Worm (Caenorhabditis elegans) whole organism, L3 larva: ENCODE data around the gene F38B7.3.

Experiments
- R02D3.7 ChIP-seq: fragments of 150-350 bp; optimal IDR thresholded peaks from 2 replicates; lab custom pipeline; 2014; ENCODE audit warnings: missing biosample characterization, missing genetic modification characterization
- ZK546.5 ChIP-seq: sonication (generic microtip); optimal IDR thresholded peaks from 2 replicates; lab custom pipeline; 2017; ENCODE audit warnings: missing biosample characterization, missing genetic modification characterization
- ama-1 ChIP-seq: fragments of 150-350 bp; optimal IDR thresholded peaks from 2 replicates; lab custom pipeline; 2018
- ceh-28 ChIP-seq: fragments of 150-350 bp; optimal IDR thresholded peaks from 2 replicates; lab custom pipeline; 2014; ENCODE audit warnings: missing biosample characterization, missing genetic modification reagents, missing genetic modification characterization
- ceh-82 ChIP-seq: fragments of 150-350 bp; optimal IDR thresholded peaks from 2 replicates; lab custom pipeline; 2014; ENCODE audit warnings: missing biosample characterization, missing genetic modification characterization
- egl-27 ChIP-seq: sonication (generic microtip); optimal IDR thresholded peaks from 4 replicates; lab custom pipeline; 2017; ENCODE audit warnings: missing biosample characterization, missing genetic modification reagents, missing genetic modification characterization
- egl-5 ChIP-seq: fragments of 150-350 bp; optimal IDR thresholded peaks from 2 replicates; lab custom pipeline; 2017; ENCODE audit warnings: missing biosample characterization, missing genetic modification reagents, missing genetic modification characterization, inconsistent platforms
- elt-1 ChIP-seq: fragments of 150-350 bp; optimal IDR thresholded peaks from 2 replicates; lab custom pipeline; 2014; ENCODE audit warnings: missing biosample characterization, missing genetic modification characterization
- elt-2 ChIP-seq: sonication (generic microtip); optimal IDR thresholded peaks from 2 replicates; lab custom pipeline; 2016; ENCODE audit warnings: missing genetic modification reagents, mild to moderate bottlenecking, missing genetic modification characterization, missing compliant biosample characterization
- fkh-10 ChIP-seq: sonication (generic microtip); optimal IDR thresholded peaks from 2 replicates; lab custom pipeline; 2017; ENCODE audit warnings: missing biosample characterization, missing genetic modification reagents, missing genetic modification characterization
- jun-1 ChIP-seq: fragments of 150-350 bp; optimal IDR thresholded peaks from 2 replicates; lab custom pipeline; 2014; ENCODE audit warnings: missing biosample characterization, missing genetic modification reagents, missing genetic modification characterization
- lin-39 ChIP-seq: fragments of 150-350 bp; optimal IDR thresholded peaks from 2 replicates; lab custom pipeline; 2018; ENCODE audit warnings: missing biosample characterization, missing genetic modification reagents, missing genetic modification characterization
- lsy-12 ChIP-seq: sonication (generic microtip); optimal IDR thresholded peaks from 2 replicates; lab custom pipeline; 2016; ENCODE audit warnings: mild to moderate bottlenecking, missing genetic modification characterization, missing compliant biosample characterization
- mml-1 ChIP-seq: fragments of 150-350 bp; sonication (generic microtip); optimal IDR thresholded peaks from 3 replicates; lab custom pipeline; 2014; ENCODE audit warnings: missing biosample characterization, missing genetic modification characterization
- nfya-1 ChIP-seq: sonication (generic microtip); optimal IDR thresholded peaks from 2 replicates; lab custom pipeline; 2017; ENCODE audit warnings: missing genetic modification characterization, mild to moderate bottlenecking, missing compliant biosample characterization, antibody characterized with exemption, moderate library complexity; ENCODE audit not compliant: insufficient read depth
- nhr-237 ChIP-seq: fragments of 150-350 bp; optimal IDR thresholded peaks from 2 replicates; lab custom pipeline; 2014; ENCODE audit warnings: missing biosample characterization, missing genetic modification characterization
- nhr-25 ChIP-seq: sonication (generic microtip); optimal IDR thresholded peaks from 2 replicates; lab custom pipeline; 2017; ENCODE audit warnings: missing biosample characterization, missing genetic modification characterization
- nhr-28 ChIP-seq: fragments of 150-350 bp; optimal IDR thresholded peaks from 2 replicates; lab custom pipeline; 2014; ENCODE audit warnings: missing biosample characterization, missing genetic modification characterization
- nhr-43 ChIP-seq: sonication (generic microtip); optimal IDR thresholded peaks from 2 replicates; lab custom pipeline; 2016; ENCODE audit warnings: mild to moderate bottlenecking, missing genetic modification characterization, missing compliant biosample characterization; ENCODE audit not compliant: poor library complexity, severe bottlenecking
- nhr-67 ChIP-seq: fragments of 150-350 bp; optimal IDR thresholded peaks from 2 replicates; lab custom pipeline; 2014; ENCODE audit warnings: missing biosample characterization, missing genetic modification characterization
- nhr-76 ChIP-seq: fragments of 150-350 bp; sonication (generic microtip); optimal IDR thresholded peaks from 5 replicates; lab custom pipeline; 2014; ENCODE audit warnings: missing biosample characterization, missing genetic modification characterization
- pha-4 ChIP-seq: fragments of 150-350 bp; optimal IDR thresholded peaks from 2 replicates; lab custom pipeline; 2014; ENCODE audit warnings: missing biosample characterization, missing genetic modification reagents, missing genetic modification characterization
- pqm-1 ChIP-seq: fragments of 150-350 bp; optimal IDR thresholded peaks from 2 replicates; lab custom pipeline; 2017; ENCODE audit warnings: missing biosample characterization, missing genetic modification characterization, inconsistent platforms
- tbx-2 ChIP-seq: sonication (generic microtip); optimal IDR thresholded peaks from 2 replicates; lab custom pipeline; 2016; ENCODE audit warnings: mild to moderate bottlenecking, missing genetic modification characterization, missing compliant biosample characterization
- unc-39 ChIP-seq: sonication (generic microtip); optimal IDR thresholded peaks from 4 replicates; lab custom pipeline; 2017; ENCODE audit warnings: missing biosample characterization, missing genetic modification characterization
- unc-62 ChIP-seq: fragments of 150-350 bp; sonication (generic microtip); optimal IDR thresholded peaks from 4 replicates; lab custom pipeline; 2014; ENCODE audit warnings: missing biosample characterization, missing genetic modification reagents, missing genetic modification characterization
- zag-1 ChIP-seq: fragments of 150-350 bp; optimal IDR thresholded peaks from 2 replicates; lab custom pipeline; 2014; ENCODE audit warnings: missing biosample characterization, missing genetic modification characterization
- ztf-11 ChIP-seq: fragments of 150-350 bp; optimal IDR thresholded peaks from 2 replicates; lab custom pipeline; 2014; ENCODE audit warnings: missing biosample characterization, missing genetic modification characterization
- ztf-4 ChIP-seq: fragments of 150-350 bp; optimal IDR thresholded peaks from 2 replicates; lab custom pipeline; 2014; ENCODE audit warnings: missing biosample characterization, missing genetic modification characterization

F38B7.3 gene

ce11 chrV:11521448-11521847 is 27.5 kb upstream of the F38B7.3 start, which contains the start of gene pafo-1 (continued):
- no peak for TF ChIP-seq nhr-237 (tag; lab: Kevin White, UChicago)
- TF ChIP-seq nhr-43 (tag; lab: Kevin White, UChicago), result peak; percentile 89
- TF ChIP-seq pqm-1 (tag; lab: Kevin White, UChicago), result peak; percentile 23
- no peak for TF ChIP-seq ztf-4 (tag; lab: Kevin White, UChicago)
- TF ChIP-seq egl-27, result peak; percentile 26
- peak; percentile 86 for TF ChIP-seq jun-1 (tag; lab: Kevin White, UChicago)
- TF ChIP-seq R02D3.7 (tag; lab: Kevin White, UChicago), result peak; percentile 77
- TF ChIP-seq elt-1 (tag; lab: Kevin White, UChicago), result no peak
- TF ChIP-seq fkh-10 (GFP tag; lab: Kevin White, UChicago), result peak; percentile 30
- no peak for TF ChIP-seq ZK546.5 (tag; lab: Kevin White, UChicago)
- TF ChIP-seq lsy-12, result peak; percentile 79
- peak; percentile 66 for TF ChIP-seq nhr-25 (tag; lab: Kevin White, UChicago)
- no peak for TF ChIP-seq mml-1
- TF ChIP-seq pha-4 (tag; lab: Kevin White, UChicago), result peak; percentile 90
- TF ChIP-seq ceh-28 (tag; lab: Kevin White, UChicago), result peak; percentile 61
- no peak for TF ChIP-seq nhr-28
- TF ChIP-seq, all 47 proteins: peak for 22

- TF ChIP-seq nfya-1 (tag; lab: Kevin White, UChicago), result peak; percentile 61
- no peak for TF ChIP-seq elt-1 (tag; lab: Kevin White, UChicago)
- TF ChIP-seq nhr-76 (tag; lab: Kevin White, UChicago), result no peak
- peak; percentile 73 for TF ChIP-seq nhr-25 (tag; lab: Kevin White, UChicago)
Measured at ce11 chrV:11525338-11525737, 23.6 kb upstream of the F38B7.3 start.

ce11 chrV:11526927-11527491 is 21.9 kb upstream of the F38B7.3 start:
- TF ChIP-seq nhr-25 (tag; lab: Kevin White, UChicago), result peak; percentile 65
- no peak for TF ChIP-seq nfya-1 (tag; lab: Kevin White, UChicago)

ce11 chrV:11527531-11527930 is 21.4 kb upstream of the F38B7.3 start, which contains the start of gene ccch-1:
ccch-1 (plus strand) TSS chrV:11527831.
- TF ChIP-seq nhr-237 (tag; lab: Kevin White, UChicago) (no peak), nhr-67 (no peak), lsy-12 (no peak), egl-5 (no peak), elt-2 (tag; lab: Kevin White, UChicago) (no peak), egl-27 (no peak), elt-1 (tag; lab: Kevin White, UChicago) (no peak), tbx-2 (tag; lab: Kevin White, UChicago) (no peak), lin-39 (tag; lab: Kevin White, UChicago) (no peak), unc-39 (tag; lab: Kevin White, UChicago) (no peak), ceh-82 (tag; lab: Kevin White, UChicago) (no peak), nfya-1 (tag; lab: Kevin White, UChicago) (no peak), ama-1 (no peak), zag-1 (tag; lab: Kevin White, UChicago) (no peak), nhr-28 (no peak), ztf-11 (tag; lab: Kevin White, UChicago) (no peak)

ce11 chrV:11528633-11529327 is 20.1 kb upstream of the F38B7.3 start:
- TF ChIP-seq nhr-43 (tag; lab: Kevin White, UChicago), result no peak
- TF ChIP-seq nhr-25 (tag; lab: Kevin White, UChicago), result peak; percentile 0
- TF ChIP-seq, all 47 proteins: peak for 1

- TF ChIP-seq unc-62 (no peak), pha-4 (tag; lab: Kevin White, UChicago) (peak; percentile 99)
Measured at ce11 chrV:11529541-11529940, 19.4 kb upstream of the F38B7.3 start.
